Fruit fly (Drosophila melanogaster) whole organism, prepupa: ENCODE results near the gene CG42502.

Experiments used
- Blimp-1 ChIP-seq: fragments of 200-800 bp; sonication (Bioruptor generic); optimal IDR thresholded peaks from 3 replicates; lab custom pipeline; 2017; ENCODE audit warnings: missing biosample characterization, missing genetic modification characterization, mild to moderate bottlenecking, moderate library complexity, missing genetic modification reagents
- CG10631 ChIP-seq: fragments of 200-800 bp; sonication (Bioruptor generic); optimal IDR thresholded peaks from 2 replicates; lab custom pipeline; 2016; ENCODE audit warnings: missing biosample characterization, missing genetic modification characterization
- CG10669 ChIP-seq: fragments of 200-800 bp; sonication (Bioruptor generic); optimal IDR thresholded peaks from 3 replicates; lab custom pipeline; 2018; ENCODE audit warnings: missing biosample characterization, mild to moderate bottlenecking, missing genetic modification characterization, moderate library complexity
- CG11294 ChIP-seq: fragments of 200-800 bp; sonication (Bioruptor generic); IDR thresholded peaks from 2 replicates; pipeline ENCODE4 v1.3.6; 2022; ENCODE audit warnings: missing biosample characterization, missing genetic modification characterization
- CG11902 ChIP-seq: fragments of 200-800 bp; sonication (Bioruptor generic); optimal IDR thresholded peaks from 3 replicates; lab custom pipeline; 2016; ENCODE audit warnings: missing biosample characterization, missing genetic modification characterization
- CG15336 ChIP-seq: fragments of 200-800 bp; sonication (Bioruptor generic); IDR thresholded peaks from 2 replicates; pipeline ENCODE4 v1.3.6; 2022; ENCODE audit warnings: missing biosample characterization, missing genetic modification characterization
- CG1621 ChIP-seq: fragments of 200-800 bp; sonication (Bioruptor generic); optimal IDR thresholded peaks from 3 replicates; lab custom pipeline; 2018; ENCODE audit warnings: missing biosample characterization, mild to moderate bottlenecking, missing genetic modification characterization
- CG16779 ChIP-seq: fragments of 200-800 bp; sonication (Bioruptor generic); optimal IDR thresholded peaks from 3 replicates; lab custom pipeline; 2017; ENCODE audit warnings: missing biosample characterization, mild to moderate bottlenecking, missing genetic modification characterization
- CG3032 ChIP-seq: fragments of 200-800 bp; optimal IDR thresholded peaks from 2 replicates; lab custom pipeline; 2019; ENCODE audit warnings: missing biosample characterization, mild to moderate bottlenecking, missing genetic modification characterization, moderate library complexity
- CG31627 ChIP-seq: fragments of 200-800 bp; sonication (Bioruptor generic); optimal IDR thresholded peaks from 3 replicates; lab custom pipeline; 2016; ENCODE audit warnings: missing biosample characterization, missing genetic modification characterization
- CG32006 ChIP-seq: fragments of 200-800 bp; sonication (Bioruptor generic); optimal IDR thresholded peaks from 3 replicates; lab custom pipeline; 2017; ENCODE audit warnings: missing biosample characterization, mild to moderate bottlenecking, missing genetic modification characterization
- CG34406 ChIP-seq: fragments of 200-800 bp; sonication (Bioruptor generic); optimal IDR thresholded peaks from 3 replicates; lab custom pipeline; 2016; ENCODE audit warnings: missing biosample characterization, missing genetic modification characterization
- CG3919 ChIP-seq: fragments of 200-800 bp; sonication (Bioruptor generic); optimal IDR thresholded peaks from 3 replicates; lab custom pipeline; 2016; ENCODE audit warnings: missing biosample characterization, missing genetic modification characterization
- CG4318 ChIP-seq: fragments of 200-800 bp; sonication (Bioruptor generic); optimal IDR thresholded peaks from 3 replicates; lab custom pipeline; 2017; ENCODE audit warnings: missing biosample characterization, mild to moderate bottlenecking, missing genetic modification characterization
- CG6163 ChIP-seq: fragments of 200-800 bp; sonication (Bioruptor generic); IDR thresholded peaks from 3 replicates; pipeline ENCODE4 v1.3.6; 2022; ENCODE audit warnings: missing biosample characterization, missing genetic modification characterization
- CG6792 ChIP-seq: fragments of 200-800 bp; sonication (Bioruptor generic); optimal IDR thresholded peaks from 3 replicates; lab custom pipeline; 2016; ENCODE audit warnings: missing biosample characterization, missing genetic modification characterization
- CG6808 ChIP-seq: fragments of 200-800 bp; sonication (Bioruptor generic); optimal IDR thresholded peaks from 3 replicates; lab custom pipeline; 2017; ENCODE audit warnings: missing biosample characterization, missing genetic modification characterization, mild to moderate bottlenecking, moderate library complexity, missing genetic modification reagents
- CG7368 ChIP-seq: fragments of 200-800 bp; sonication (Bioruptor generic); optimal IDR thresholded peaks from 3 replicates; lab custom pipeline; 2016; ENCODE audit warnings: missing biosample characterization, missing genetic modification characterization
- CG8119 ChIP-seq: fragments of 200-800 bp; sonication (Bioruptor generic); IDR thresholded peaks from 3 replicates; pipeline ENCODE4 v1.3.6; 2022; ENCODE audit warnings: missing biosample characterization, missing genetic modification characterization
- CG8319 ChIP-seq: fragments of 200-800 bp; sonication (Bioruptor generic); optimal IDR thresholded peaks from 3 replicates; lab custom pipeline; 2016; ENCODE audit warnings: missing biosample characterization, missing genetic modification characterization
- CG8632 ChIP-seq: fragments of 200-800 bp; sonication (Bioruptor generic); optimal IDR thresholded peaks from 3 replicates; lab custom pipeline; 2016; ENCODE audit warnings: missing biosample characterization, missing genetic modification characterization
- CG9139 ChIP-seq: fragments of 200-800 bp; sonication (Bioruptor generic); optimal IDR thresholded peaks from 3 replicates; lab custom pipeline; 2017; ENCODE audit warnings: missing biosample characterization, mild to moderate bottlenecking, missing genetic modification characterization
- Eip75B ChIP-seq: fragments of 200-800 bp; sonication (Bioruptor generic); optimal IDR thresholded peaks from 3 replicates; lab custom pipeline; 2016; ENCODE audit warnings: missing biosample characterization, missing genetic modification characterization
- Eip78C ChIP-seq: fragments of 200-800 bp; sonication (Bioruptor generic); peaks from one replicate; lab custom pipeline; 2016; ENCODE audit warnings: missing biosample characterization, missing genetic modification characterization
- Ets21C ChIP-seq: fragments of 200-800 bp; sonication (Bioruptor generic); optimal IDR thresholded peaks from 3 replicates; lab custom pipeline; 2016; ENCODE audit warnings: missing biosample characterization, missing genetic modification characterization
- Ets96B ChIP-seq: fragments of 200-800 bp; optimal IDR thresholded peaks from 2 replicates; lab custom pipeline; 2019; ENCODE audit warnings: missing biosample characterization, mild to moderate bottlenecking, missing genetic modification characterization, moderate library complexity
- Hr38 ChIP-seq: sonication (Bioruptor generic); optimal IDR thresholded peaks from 2 replicates; lab custom pipeline; 2016; ENCODE audit warnings: missing biosample characterization, missing genetic modification characterization
- Hr39 ChIP-seq: fragments of 200-800 bp; sonication (Bioruptor generic); optimal IDR thresholded peaks from 2 replicates; lab custom pipeline; 2016; ENCODE audit warnings: missing biosample characterization, missing genetic modification characterization
- Hr4 ChIP-seq: fragments of 200-800 bp; sonication (Bioruptor generic); optimal IDR thresholded peaks from 3 replicates; lab custom pipeline; 2016; ENCODE audit warnings: missing biosample characterization, missing genetic modification characterization
- Lpt ChIP-seq: fragments of 200-800 bp; sonication (Bioruptor generic); optimal IDR thresholded peaks from 3 replicates; lab custom pipeline; 2016; ENCODE audit warnings: missing biosample characterization, missing genetic modification characterization
- Met ChIP-seq: fragments of 200-800 bp; sonication (Bioruptor generic); optimal IDR thresholded peaks from 3 replicates; lab custom pipeline; 2016; ENCODE audit warnings: missing biosample characterization, missing genetic modification characterization
- Smox ChIP-seq: fragments of 200-800 bp; sonication (Bioruptor generic); optimal IDR thresholded peaks from 3 replicates; lab custom pipeline; 2016; ENCODE audit warnings: missing biosample characterization, missing genetic modification characterization
- Sox15 ChIP-seq: fragments of 200-800 bp; sonication (Bioruptor generic); optimal IDR thresholded peaks from 3 replicates; lab custom pipeline; 2016; ENCODE audit warnings: missing biosample characterization, missing genetic modification characterization
- achi ChIP-seq: fragments of 200-800 bp; sonication (Bioruptor generic); optimal IDR thresholded peaks from 3 replicates; lab custom pipeline; 2016; ENCODE audit warnings: missing biosample characterization, missing genetic modification characterization
- acj6 ChIP-seq: fragments of 200-800 bp; sonication (Bioruptor generic); optimal IDR thresholded peaks from 3 replicates; lab custom pipeline; 2016; ENCODE audit warnings: missing biosample characterization, missing genetic modification characterization
- cyc ChIP-seq: fragments of 200-800 bp; sonication (Bioruptor generic); optimal IDR thresholded peaks from 3 replicates; lab custom pipeline; 2016; ENCODE audit warnings: missing biosample characterization, missing genetic modification characterization
- dac ChIP-seq: fragments of 200-800 bp; sonication (Bioruptor generic); optimal IDR thresholded peaks from 2 replicates; lab custom pipeline; 2017; ENCODE audit warnings: missing biosample characterization, mild to moderate bottlenecking, missing genetic modification characterization
- dsx ChIP-seq: fragments of 200-800 bp; optimal IDR thresholded peaks from 3 replicates; lab custom pipeline; 2019; ENCODE audit warnings: missing biosample characterization, mild to moderate bottlenecking, missing genetic modification characterization, moderate library complexity; ENCODE audit not compliant: poor library complexity, severe bottlenecking
- eg ChIP-seq: fragments of 200-800 bp; sonication (Bioruptor generic); IDR thresholded peaks from 3 replicates; pipeline ENCODE4 v1.3.6; 2022; ENCODE audit warnings: missing biosample characterization, missing genetic modification characterization
- esn ChIP-seq: fragments of 200-800 bp; sonication (Bioruptor generic); optimal IDR thresholded peaks from 2 replicates; lab custom pipeline; 2016; ENCODE audit warnings: missing biosample characterization, mild to moderate bottlenecking, missing genetic modification characterization, moderate library complexity
- fd59A ChIP-seq: fragments of 200-800 bp; sonication (Bioruptor generic); optimal IDR thresholded peaks from 2 replicates; lab custom pipeline; 2017; ENCODE audit warnings: missing biosample characterization, mild to moderate bottlenecking, missing genetic modification characterization, missing genetic modification reagents
- fd85E ChIP-seq: fragments of 200-800 bp; sonication (Bioruptor generic); optimal IDR thresholded peaks from 3 replicates; lab custom pipeline; 2016; ENCODE audit warnings: missing biosample characterization, missing genetic modification characterization
- fkh ChIP-seq: fragments of 200-800 bp; sonication (Bioruptor generic); optimal IDR thresholded peaks from 3 replicates; lab custom pipeline; 2017; ENCODE audit warnings: missing biosample characterization, mild to moderate bottlenecking, missing genetic modification characterization, moderate library complexity
- net ChIP-seq: fragments of 200-800 bp; sonication (Bioruptor generic); optimal IDR thresholded peaks from 3 replicates; lab custom pipeline; 2016; ENCODE audit warnings: missing biosample characterization, missing genetic modification characterization
- pdm3 ChIP-seq: fragments of 200-800 bp; sonication (Bioruptor generic); optimal IDR thresholded peaks from 3 replicates; lab custom pipeline; 2016; ENCODE audit warnings: missing biosample characterization, missing genetic modification characterization
- spab ChIP-seq: fragments of 200-800 bp; sonication (Bioruptor generic); optimal IDR thresholded peaks from 2 replicates; lab custom pipeline; 2017; ENCODE audit warnings: missing biosample characterization, mild to moderate bottlenecking, missing genetic modification characterization, missing genetic modification reagents
- ss ChIP-seq, 2 experiments: fragments of 200-800 bp; sonication (Bioruptor generic); optimal IDR thresholded peaks; 2 replicates in 1 of 2; 3 replicates in 1 of 2; lab custom pipeline; 2017 to 2018; ENCODE audit warnings: mild to moderate bottlenecking in 2 of 2, missing biosample characterization in 2 of 2, missing genetic modification characterization in 2 of 2, moderate library complexity in 1 of 2
- svp ChIP-seq: fragments of 200-800 bp; sonication (Bioruptor generic); peaks from one replicate; lab custom pipeline; 2016; ENCODE audit warnings: missing biosample characterization, missing genetic modification characterization
- topi ChIP-seq: fragments of 200-800 bp; sonication (Bioruptor generic); optimal IDR thresholded peaks from 3 replicates; lab custom pipeline; 2016; ENCODE audit warnings: missing biosample characterization, missing genetic modification characterization
- vri ChIP-seq: fragments of 200-800 bp; sonication (Bioruptor generic); optimal IDR thresholded peaks from 3 replicates; lab custom pipeline; 2016; ENCODE audit warnings: missing biosample characterization, mild to moderate bottlenecking, missing genetic modification characterization

The CG42502 gene

dm6 chr2L:18839143-18839872 lies 28.3 kb upstream of the CG42502 start, which contains the start of gene CG10600:
TSS of gene CG10600 (minus strand) at chr2L:18839679.
- TF ChIP-seq topi (GFP tag; lab: Kevin White, UChicago) (peak; percentile 76), CG3919 (peak; percentile 81), CG3032 (tag; lab: Kevin White, UChicago) (peak; percentile 50), CG11294 (GFP tag; lab: Robert Waterston, UW) (0 out of 2 replicates have a peak, but pooled peaks have one; percentile 17), CG8119 (GFP tag; lab: Robert Waterston, UW) (0 out of 3 replicates have a peak, but pooled peaks have one; percentile 15), CG10631 (GFP tag; lab: Kevin White, UChicago) (peak; percentile 62), fd85E (peak; percentile 56), CG10669 (GFP tag; lab: Kevin White, UChicago) (peak; percentile 57), CG8319 (GFP tag; lab: Kevin White, UChicago) (peak; percentile 53), net (peak; percentile 72), Eip78C (GFP tag; lab: Kevin White, UChicago) (peak; percentile 95), Sox15 (GFP tag; lab: Kevin White, UChicago) (peak; percentile 55), acj6 (GFP tag; lab: Kevin White, UChicago) (no peak), Lpt (GFP tag; lab: Kevin White, UChicago) (no peak), Ets96B (tag; lab: Kevin White, UChicago) (peak; percentile 24), CG6808 (GFP tag; lab: Kevin White, UChicago) (peak; percentile 57), svp (GFP tag; lab: Kevin White, UChicago) (peak; percentile 91), CG31627 (GFP tag; lab: Kevin White, UChicago) (peak; percentile 85), achi (GFP tag; lab: Kevin White, UChicago) (peak; percentile 66), Hr39 (GFP tag; lab: Kevin White, UChicago) (peak; percentile 81), dac (peak; percentile 55), CG15336 (GFP tag; lab: Robert Waterston, UW) (0 out of 2 replicates have a peak, but pooled peaks have one; percentile 17), CG1621 (tag; lab: Kevin White, UChicago) (peak; percentile 51), CG16779 (no peak), Ets21C (GFP tag; lab: Kevin White, UChicago) (no peak), pdm3 (GFP tag; lab: Kevin White, UChicago) (no peak), fd59A (GFP tag; lab: Kevin White, UChicago) (peak; percentile 37), Smox (GFP tag; lab: Kevin White, UChicago) (no peak), CG9139 (no peak), vri (no peak), Eip75B (GFP tag; lab: Kevin White, UChicago) (no peak), CG11902 (peak; percentile 42), esn (GFP tag; lab: Kevin White, UChicago) (peak; percentile 86), ss (GFP tag; optimal IDR thresholded peaks at IDR 0.05; lab: Kevin White, UChicago) (peak; percentile 65 to 73), CG8632 (GFP tag; lab: Kevin White, UChicago) (peak; percentile 47), eg (GFP tag; lab: Robert Waterston, UW) (0 out of 3 replicates have a peak, but pooled peaks have one; percentile 36), CG7368 (GFP tag; lab: Kevin White, UChicago) (peak; percentile 65), Hr38 (GFP tag; lab: Kevin White, UChicago) (no peak), CG34406 (GFP tag; lab: Kevin White, UChicago) (peak; percentile 50), Hr4 (GFP tag; lab: Kevin White, UChicago) (no peak), CG4318 (GFP tag; lab: Kevin White, UChicago) (no peak), Met (GFP tag; lab: Kevin White, UChicago) (no peak), CG6163 (GFP tag; lab: Robert Waterston, UW) (peak; percentile 63; the same call in 2 of the 3 replicates), CG6792 (GFP tag; lab: Kevin White, UChicago) (peak; percentile 75), dsx (GFP tag; lab: Kevin White, UChicago) (peak; percentile 55), CG32006 (GFP tag; lab: Kevin White, UChicago) (no peak), fkh (GFP tag; lab: Kevin White, UChicago) (peak; percentile 77), spab (GFP tag; lab: Kevin White, UChicago) (no peak), cyc (GFP tag; lab: Kevin White, UChicago) (peak; percentile 85), Blimp-1 (GFP tag; lab: Kevin White, UChicago) (peak; percentile 19)
